Worm (Caenorhabditis elegans): ENCODE results near the gene pkc-1.
A peak's percentile ranks its signal among the peaks of the same experiment; 100 is the strongest.
"Not testable (repeated sequence)": the region's sequence is repeated elsewhere in the genome, so short reads cannot be mapped to it uniquely, and the experiment has no call there.

Gene pkc-1

ce11 chrV:12020026-12020425 is 11.9 kb downstream of the pkc-1 start, which contains the start of gene F10C2.3:
Gene F10C2.3, plus strand, starts transcription at chrV:12020326.
- not testable (repeated sequence) for TF ChIP-seq hpl-2 (GFP tag; optimal IDR thresholded peaks at IDR 0.05); nhr-28 (tag; optimal IDR thresholded peaks at IDR 0.05); tbx-2 (tag; optimal IDR thresholded peaks at IDR 0.05)

- TF ChIP-seq pax-3 (tag; optimal IDR thresholded peaks at IDR 0.05) (no peak), elt-2 (tag; optimal IDR thresholded peaks at IDR 0.05) (peak; percentile 55), unc-30 (tag; optimal IDR thresholded peaks at IDR 0.05) (no peak), efl-1 (optimal IDR thresholded peaks at IDR 0.05) (no peak), efl-1 (GFP tag; optimal IDR thresholded peaks at IDR 0.05 in 1 of 2) (no peak), Y116A8C.19 (tag; optimal IDR thresholded peaks at IDR 0.05; ENCODE audit: borderline replicate concordance) (no peak), aha-1 (tag; optimal IDR thresholded peaks at IDR 0.05) (no peak), tlp-1 (tag; optimal IDR thresholded peaks at IDR 0.05) (no peak)
Measured at ce11 chrV:12013298-12013697, 18.7 kb downstream of the pkc-1 start, which contains the start of gene add-2. Gene add-2, minus strand, starts transcription at chrV:12013406.

DNA sequence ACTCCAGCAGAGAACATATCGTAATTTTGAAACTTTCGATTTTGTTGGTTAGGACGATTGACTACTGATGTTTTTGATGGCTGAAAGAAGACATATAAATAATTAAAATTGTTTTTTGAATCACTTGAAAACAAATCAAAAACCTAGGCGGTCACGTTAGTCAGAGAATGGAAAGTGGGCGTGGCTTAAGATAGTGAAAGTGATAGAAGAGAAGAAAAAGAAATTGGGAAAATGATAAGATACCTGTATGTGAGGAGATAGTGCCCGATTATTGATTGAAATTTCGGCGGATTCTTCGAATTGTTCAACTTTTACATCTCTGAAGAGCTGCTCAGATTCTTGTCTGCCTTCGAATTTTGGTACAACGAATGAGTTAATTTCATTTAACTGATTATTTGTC is 20.3 kb downstream of the pkc-1 start:
- TF ChIP-seq elt-3 (tag; optimal IDR thresholded peaks at IDR 0.05): peak in 5 of 6 experiments; percentile 49 to 94 (median 71)
- TF ChIP-seq Y116A8C.19 (tag; optimal IDR thresholded peaks at IDR 0.05; ENCODE audit: borderline replicate concordance): no peak
- TF ChIP-seq swsn-7 (tag; optimal IDR thresholded peaks at IDR 0.05): no peak
- TF ChIP-seq snpc-4 (tag; optimal IDR thresholded peaks at IDR 0.05): no peak
- peak; percentile 53 for TF ChIP-seq nhr-85 (tag)
- TF ChIP-seq mep-1 (tag; optimal IDR thresholded peaks at IDR 0.05): no peak
- TF ChIP-seq xbp-1 (tag; optimal IDR thresholded peaks at IDR 0.05): no peak
- no peak for TF ChIP-seq C34B4.2 (tag; optimal IDR thresholded peaks at IDR 0.05)
- TF ChIP-seq fos-1 (tag; optimal IDR thresholded peaks at IDR 0.05): no peak
- TF ChIP-seq lin-14 (GFP tag; optimal IDR thresholded peaks at IDR 0.05): peak; percentile 11
- no peak for TF ChIP-seq fkh-8 (tag; optimal IDR thresholded peaks at IDR 0.05)
- no peak for TF ChIP-seq grh-1 (GFP tag; IDR thresholded peaks at IDR 0.05)
- TF ChIP-seq vab-15 (tag; optimal IDR thresholded peaks at IDR 0.05): no peak
- TF ChIP-seq nhr-28 (tag; optimal IDR thresholded peaks at IDR 0.05): no peak
- TF ChIP-seq ceh-82 (tag; optimal IDR thresholded peaks at IDR 0.05): no peak
- TF ChIP-seq nhr-20 (tag; optimal IDR thresholded peaks at IDR 0.05): peak; percentile 14
- peak; percentile 97 for TF ChIP-seq blmp-1 (tag; optimal IDR thresholded peaks at IDR 0.05)
- TF ChIP-seq tlp-1 (tag; optimal IDR thresholded peaks at IDR 0.05): no peak
- no peak for TF ChIP-seq efl-1 (optimal IDR thresholded peaks at IDR 0.05)
- peak in 1 of 2 experiments; percentile 86 for TF ChIP-seq efl-1 (GFP tag; optimal IDR thresholded peaks at IDR 0.05 in 1 of 2)
- peak; percentile 10 for TF ChIP-seq snu-23 (GFP tag; optimal IDR thresholded peaks at IDR 0.05)
- no peak for TF ChIP-seq hlh-4 (tag; optimal IDR thresholded peaks at IDR 0.05)
- TF ChIP-seq hlh-17 (GFP tag; optimal IDR thresholded peaks at IDR 0.05; ENCODE audit: borderline replicate concordance): no peak
- TF ChIP-seq unc-98 (GFP tag; IDR thresholded peaks at IDR 0.05): no peak
- peak; percentile 22 for TF ChIP-seq nhr-71 (tag; optimal IDR thresholded peaks at IDR 0.05)
- peak in 1 of 2 experiments; percentile 2 for TF ChIP-seq lin-35 (GFP tag; optimal IDR thresholded peaks at IDR 0.05)

ce11 chrV:12006495-12006894 is 25.5 kb downstream of the pkc-1 start, which contains the start of gene F57F5.3:
Gene F57F5.3, minus strand, starts transcription at chrV:12006595.
- TF ChIP-seq C04F5.9 (tag; optimal IDR thresholded peaks at IDR 0.05) (no peak), nhr-85 (tag) (no peak), lsy-2 (tag; optimal IDR thresholded peaks at IDR 0.05) (no peak), nhr-12 (tag; optimal IDR thresholded peaks at IDR 0.05) (no peak), aly-2 (tag; optimal IDR thresholded peaks at IDR 0.05) (no peak), elt-3 (tag; optimal IDR thresholded peaks at IDR 0.05) (no peak), sup-37 (GFP tag; optimal IDR thresholded peaks at IDR 0.05) (no peak), unc-62 (GFP tag; optimal IDR thresholded peaks at IDR 0.05) (no peak), nhr-237 (tag; optimal IDR thresholded peaks at IDR 0.05) (no peak)

Data from whole organism, L1 larva.